Fruit fly (Drosophila melanogaster): ENCODE measurements around the gene CG11816.

dm6 chrX:13586888-13587287, 31.3 kb upstream of the CG11816 start:
- no peak for TF ChIP-seq Snoo (tag; optimal IDR thresholded peaks at IDR 0.05)
- no peak for TF ChIP-seq CG12605 (GFP tag; IDR thresholded peaks at IDR 0.05)
- TF ChIP-seq CG4496 (GFP tag; IDR thresholded peaks at IDR 0.05), result no peak
- no peak for TF ChIP-seq Pif1A (GFP tag; optimal IDR thresholded peaks at IDR 0.05)
- no peak for TF ChIP-seq CG15710 (tag; optimal IDR thresholded peaks at IDR 0.05)
- no peak for TF ChIP-seq CG8301 (tag; optimal IDR thresholded peaks at IDR 0.05)
- no peak for TF ChIP-seq CG17806 (tag; optimal IDR thresholded peaks at IDR 0.05)
- TF ChIP-seq CG34367 (tag; optimal IDR thresholded peaks at IDR 0.05), result no peak
- no peak for TF ChIP-seq EcR (GFP tag; optimal IDR thresholded peaks at IDR 0.05)
- no peak for TF ChIP-seq gl (tag; optimal IDR thresholded peaks at IDR 0.05)

All from whole organism, pupa.